Fruit fly (Drosophila melanogaster) whole organism, larva: Measurements from ENCODE around the gene CG9270.

Experiments used
- noc ChIP-seq: fragments of 200-800 bp; sonication (Bioruptor generic); optimal IDR thresholded peaks from 3 replicates; lab custom pipeline; 2019; ENCODE audit warnings: missing biosample characterization, mild to moderate bottlenecking, missing genetic modification characterization, moderate library complexity

Gene CG9270

DNA sequence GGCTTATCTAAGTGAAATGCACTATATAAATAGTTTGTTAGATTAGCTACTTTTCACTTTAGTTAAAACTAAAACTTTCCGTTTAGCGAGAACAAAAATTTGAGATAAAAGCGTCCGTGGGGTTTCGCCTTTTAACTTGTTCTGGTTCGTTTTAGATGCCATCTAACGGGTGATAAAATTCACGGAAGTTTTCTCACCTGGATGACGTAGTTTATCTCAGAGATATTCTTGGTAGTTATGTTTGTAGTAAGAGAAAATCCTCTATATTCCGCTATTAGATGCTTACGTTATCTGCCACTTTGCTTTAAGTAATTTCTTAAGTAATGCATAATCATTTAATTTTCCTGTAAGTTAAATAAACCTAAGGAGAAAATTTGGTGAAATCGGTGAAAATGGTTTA lies at the start of gene CG9270:
Gene CG9270, minus strand, starts transcription at position 101 of the 400 bp plus-strand sequence.
- no peak for TF ChIP-seq noc

DNA sequence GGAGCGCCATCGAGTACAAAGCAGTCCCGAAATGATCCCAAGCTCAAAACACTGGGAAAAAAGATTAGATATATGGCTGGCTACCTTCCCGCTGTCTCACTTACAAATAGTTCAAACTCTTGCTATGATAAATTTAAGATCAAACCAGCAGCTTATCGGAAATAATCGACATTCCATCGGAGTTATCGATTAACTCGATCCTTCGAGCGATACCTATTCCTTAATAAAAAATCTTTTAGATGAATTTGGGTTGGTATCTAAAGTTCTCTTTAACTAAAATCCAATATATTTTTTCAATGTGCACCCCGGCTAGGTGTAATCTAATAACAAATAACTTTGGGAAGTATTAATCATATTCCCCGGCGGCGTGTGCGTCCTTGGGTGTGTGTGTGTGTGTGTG lies 48.3 kb upstream of the CG9270 start:
- no peak for TF ChIP-seq noc

DNA sequence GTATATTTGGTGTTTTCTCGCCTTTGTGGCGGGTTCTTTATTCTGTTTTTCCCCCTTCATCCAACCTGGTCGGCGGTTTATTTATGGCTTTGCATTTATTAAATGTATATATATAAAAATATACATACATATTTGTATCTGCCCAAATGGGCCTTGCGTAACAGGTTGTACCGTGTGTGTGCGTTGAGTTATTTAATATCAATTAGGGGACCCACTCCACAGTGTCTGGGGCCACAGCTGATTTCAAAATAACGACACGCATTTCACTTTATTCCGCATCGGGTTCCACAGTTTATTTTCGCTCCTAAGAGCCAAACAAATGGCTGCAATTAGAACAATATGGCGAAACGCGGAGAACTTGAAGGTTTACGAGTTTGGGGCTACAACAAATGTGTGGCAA lies 41.7 kb upstream of the CG9270 start:
- TF ChIP-seq noc, result no peak

DNA sequence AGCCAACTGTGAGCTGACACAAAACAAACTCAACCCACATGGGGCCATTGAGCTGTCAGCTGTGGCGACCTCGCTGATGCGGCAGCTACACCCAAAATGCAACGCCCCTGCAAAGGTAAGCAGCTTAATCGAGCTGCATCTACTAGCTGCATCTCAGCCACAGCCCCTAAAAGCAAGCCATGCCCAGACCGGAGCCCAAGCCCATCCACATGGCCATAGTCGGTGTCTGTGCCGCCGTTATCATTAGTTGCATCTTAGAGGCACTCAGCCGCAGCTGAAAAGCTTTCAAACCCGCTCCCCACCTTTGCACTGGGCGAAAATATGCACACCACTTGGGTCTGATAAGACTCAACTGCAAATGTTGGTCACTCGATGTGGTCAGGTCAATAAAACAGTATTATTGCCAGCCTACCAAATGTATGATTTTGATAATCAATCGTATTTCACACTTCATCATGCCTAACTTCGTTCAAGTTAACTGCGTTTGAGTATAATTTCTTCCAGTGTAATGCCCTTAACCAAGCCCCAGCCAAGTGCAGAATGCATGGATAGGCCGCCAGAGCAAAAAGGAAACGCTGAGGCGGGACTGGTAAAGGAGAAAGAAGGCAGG lies 40.2 kb upstream of the CG9270 start:
- no peak for TF ChIP-seq noc

DNA sequence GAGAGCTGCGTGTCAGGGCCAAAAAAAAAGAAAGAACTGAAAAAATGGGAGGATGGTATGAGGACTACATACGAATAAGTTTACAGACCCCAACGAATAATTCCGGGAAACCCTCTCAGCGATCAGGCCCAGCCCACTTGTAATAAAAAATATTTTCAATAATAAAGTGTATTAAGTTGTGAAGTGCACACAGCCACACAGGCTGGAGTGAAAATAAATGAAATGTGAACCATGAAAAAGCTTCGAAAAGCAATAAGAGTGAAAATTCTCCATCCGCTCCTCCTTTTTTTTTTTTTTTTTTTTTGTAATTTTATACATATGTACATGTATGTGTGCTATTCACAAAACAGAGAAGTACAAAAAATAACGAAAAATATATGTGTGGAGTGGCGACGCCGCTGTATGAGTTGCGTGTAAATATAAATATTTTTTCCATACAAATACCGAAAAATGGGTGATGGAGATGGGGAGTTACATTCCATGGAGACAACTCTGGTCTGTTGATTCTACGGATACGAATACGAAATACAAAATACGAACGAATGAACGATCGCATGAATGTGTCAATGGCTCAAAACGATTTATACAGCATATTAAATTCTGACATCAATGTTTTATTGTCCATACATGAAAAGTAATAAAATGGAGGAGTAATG lies 37.9 kb upstream of the CG9270 start:
- TF ChIP-seq noc, result no peak

DNA sequence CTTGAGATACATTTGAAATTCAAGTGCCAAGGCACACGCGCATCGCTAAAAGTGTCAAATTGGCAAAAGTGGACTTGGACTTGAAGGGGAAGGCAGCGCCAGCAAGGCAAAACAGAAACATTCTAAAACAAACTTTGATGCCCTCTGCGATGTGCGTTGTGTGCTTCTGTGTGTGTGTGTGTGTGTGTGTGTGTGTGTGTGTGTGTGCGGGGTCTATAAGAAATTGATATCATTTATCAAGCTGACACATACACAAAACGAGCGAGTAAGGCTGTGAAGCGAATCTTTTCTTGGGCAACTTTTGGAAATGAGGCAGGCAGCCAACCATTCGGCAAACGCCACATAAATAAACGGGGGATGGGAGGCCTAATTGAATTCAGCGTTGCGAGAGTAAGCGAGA lies 36.9 kb upstream of the CG9270 start:
- no peak for TF ChIP-seq noc

DNA sequence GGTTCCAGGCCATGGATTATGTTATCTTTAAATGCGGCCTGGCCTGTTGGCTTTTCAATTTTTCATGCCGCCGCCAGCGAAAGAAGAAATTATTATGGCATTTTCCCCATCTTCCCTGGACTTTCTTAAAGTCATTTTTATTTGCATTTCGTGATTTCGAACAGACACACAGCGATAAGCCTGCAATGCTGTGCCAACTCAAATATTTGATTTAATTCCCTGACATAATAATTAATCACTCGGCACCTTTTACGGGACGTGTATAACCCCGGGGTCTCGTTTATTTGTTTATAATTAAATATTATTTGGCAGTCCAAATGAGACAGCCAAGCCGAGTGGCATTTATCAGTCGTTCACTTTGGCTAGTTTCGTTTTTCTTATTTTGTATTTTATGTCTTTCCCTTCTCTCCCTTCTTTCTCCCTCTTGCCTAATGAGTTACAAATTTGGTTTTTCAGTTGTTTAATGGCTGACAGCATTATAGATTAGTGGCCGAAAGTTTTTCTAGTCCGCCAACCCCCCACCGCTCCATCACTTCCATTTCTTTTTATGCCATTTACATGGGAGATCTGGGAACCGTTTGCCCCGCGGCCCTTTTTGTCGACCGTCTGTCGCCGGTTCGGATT lies 35.9 kb upstream of the CG9270 start:
- TF ChIP-seq noc, result no peak

DNA sequence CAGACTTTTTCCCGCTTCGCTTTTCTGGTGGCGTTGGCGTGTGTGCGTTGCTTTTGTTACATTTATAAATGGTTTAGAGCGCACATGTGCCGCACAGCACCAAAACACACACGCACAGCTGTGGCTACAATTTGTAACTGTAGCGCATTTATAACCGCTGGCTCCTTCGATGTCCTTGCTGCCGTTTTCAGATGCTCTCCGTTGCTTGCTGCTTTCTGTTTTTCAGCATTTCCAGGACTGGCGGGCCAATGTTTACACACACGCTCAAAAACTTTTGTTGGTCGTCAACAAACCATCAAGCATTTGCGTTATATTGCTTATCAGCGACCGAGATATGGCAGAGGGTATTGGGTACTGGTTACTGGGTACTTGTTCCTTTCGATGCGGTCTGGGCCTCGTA lies 34.8 kb upstream of the CG9270 start:
- TF ChIP-seq noc, result no peak

DNA sequence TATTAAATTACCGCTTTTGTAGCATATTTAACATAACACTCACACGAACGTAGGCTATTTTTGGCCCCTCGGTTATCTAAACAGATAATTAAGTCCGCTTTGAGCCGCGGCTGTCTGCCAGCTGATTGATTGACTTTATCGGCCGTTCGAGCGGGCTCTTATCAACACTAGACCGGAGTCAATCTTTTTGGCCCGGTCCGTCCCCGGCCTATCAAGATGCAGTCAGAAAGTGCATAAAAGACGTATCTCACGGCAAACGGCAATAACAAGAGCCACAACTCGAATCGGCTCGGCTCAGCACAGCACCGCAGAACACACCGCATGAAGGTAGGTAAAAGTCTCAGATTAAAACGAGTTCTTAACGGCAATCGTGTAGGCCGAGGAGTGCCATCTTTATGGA lies 31.1 kb upstream of the CG9270 start:
- TF ChIP-seq noc, result no peak

DNA sequence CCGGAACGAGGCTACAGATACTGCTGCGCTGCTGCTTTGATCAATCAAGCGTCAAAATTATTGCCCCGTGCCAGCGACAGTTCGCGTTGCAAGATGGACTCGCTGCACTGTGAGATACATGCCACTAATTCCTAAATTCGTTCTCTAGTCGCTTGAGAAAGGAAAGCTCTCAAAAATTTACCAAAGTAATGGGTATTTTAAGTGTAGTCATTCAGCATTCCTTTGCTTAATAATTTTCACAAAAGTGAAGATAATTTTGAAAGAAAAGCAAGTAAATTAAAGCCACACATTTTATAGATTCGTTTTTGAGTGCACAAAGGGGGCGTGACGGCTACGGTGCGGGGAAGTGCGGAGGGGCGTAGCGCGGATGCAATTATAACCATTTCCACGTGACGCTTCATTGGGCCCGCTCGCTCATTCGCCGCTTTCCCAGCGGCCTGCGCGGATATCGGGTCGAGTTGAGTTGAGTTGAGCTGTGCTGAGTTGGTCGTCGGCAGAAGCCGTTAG lies 26.2 kb upstream of the CG9270 start:
- TF ChIP-seq noc, result no peak

DNA sequence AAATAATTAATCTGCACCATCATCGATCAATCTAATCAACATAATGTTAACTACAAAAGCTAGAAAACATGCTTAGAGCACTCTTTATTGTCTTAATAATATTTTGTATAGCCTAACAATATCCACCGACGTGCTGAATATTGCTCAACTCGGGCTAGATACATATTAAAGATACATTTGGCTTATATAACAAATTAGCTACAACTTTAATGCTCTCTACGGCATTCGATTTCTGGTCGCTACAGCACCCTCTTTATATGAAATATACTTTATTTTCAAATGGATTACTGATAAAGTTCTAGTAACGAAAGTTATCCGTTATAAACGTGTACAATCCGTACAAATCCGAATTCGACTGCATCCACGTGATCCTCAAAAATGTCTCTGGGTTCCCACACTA lies 24.1 kb upstream of the CG9270 start:
- no peak for TF ChIP-seq noc

DNA sequence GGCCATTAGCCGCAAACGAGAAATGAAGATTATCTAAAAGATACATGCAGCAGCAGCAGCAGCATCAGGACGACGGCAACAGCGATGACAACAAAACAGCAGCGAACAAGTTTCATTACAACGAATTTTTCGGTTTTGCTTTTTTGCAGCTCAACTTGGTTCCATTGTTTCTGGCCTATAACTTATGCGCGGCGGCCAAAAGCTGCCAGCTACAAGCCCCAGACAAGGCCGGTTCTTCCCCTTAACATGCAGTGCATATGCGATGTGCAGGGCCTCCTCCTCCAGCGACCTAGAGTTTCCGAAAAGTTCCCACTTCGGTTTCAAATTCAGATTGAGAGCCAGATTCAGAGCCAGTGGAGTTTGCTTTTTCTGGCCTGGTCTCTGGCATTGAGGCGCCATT lies 23.4 kb upstream of the CG9270 start:
- TF ChIP-seq noc, result no peak

DNA sequence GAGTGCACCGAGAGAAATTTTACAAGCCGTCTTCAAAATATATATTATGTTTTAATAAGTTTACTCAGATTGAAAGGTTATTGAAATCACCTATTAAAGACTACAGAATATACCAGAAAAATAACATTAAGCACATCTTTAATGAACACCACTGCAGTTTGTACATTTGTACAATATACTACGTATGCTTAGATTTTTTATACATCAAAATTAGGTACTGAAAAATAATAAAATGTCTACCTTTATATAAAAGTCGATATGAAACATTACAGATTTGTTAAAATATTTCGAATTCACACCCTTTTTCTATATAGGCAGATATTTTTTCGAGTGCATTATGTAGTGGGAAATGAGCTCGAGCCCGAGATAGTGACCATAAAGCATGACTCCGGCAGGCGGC lies 22.9 kb upstream of the CG9270 start:
- TF ChIP-seq noc, result no peak

DNA sequence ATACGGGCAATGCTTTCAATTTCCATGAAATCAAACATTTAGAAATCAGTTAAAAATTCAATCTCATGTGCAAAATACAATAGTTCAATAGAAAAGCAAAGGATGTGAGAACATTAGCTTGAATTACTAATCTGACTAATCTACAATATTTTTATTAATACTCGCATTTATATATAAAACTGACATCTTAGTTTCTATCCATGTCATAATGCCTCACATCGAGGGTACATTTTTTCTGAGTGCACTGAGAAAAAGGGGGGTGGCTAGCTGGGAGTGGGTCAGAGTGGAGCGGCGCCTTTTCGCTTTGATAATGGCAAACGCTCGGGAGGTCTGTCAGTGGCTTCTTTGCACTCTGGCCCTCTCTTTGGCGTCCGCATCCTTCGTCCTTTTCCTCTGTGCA lies 17.4 kb upstream of the CG9270 start:
- no peak for TF ChIP-seq noc

DNA sequence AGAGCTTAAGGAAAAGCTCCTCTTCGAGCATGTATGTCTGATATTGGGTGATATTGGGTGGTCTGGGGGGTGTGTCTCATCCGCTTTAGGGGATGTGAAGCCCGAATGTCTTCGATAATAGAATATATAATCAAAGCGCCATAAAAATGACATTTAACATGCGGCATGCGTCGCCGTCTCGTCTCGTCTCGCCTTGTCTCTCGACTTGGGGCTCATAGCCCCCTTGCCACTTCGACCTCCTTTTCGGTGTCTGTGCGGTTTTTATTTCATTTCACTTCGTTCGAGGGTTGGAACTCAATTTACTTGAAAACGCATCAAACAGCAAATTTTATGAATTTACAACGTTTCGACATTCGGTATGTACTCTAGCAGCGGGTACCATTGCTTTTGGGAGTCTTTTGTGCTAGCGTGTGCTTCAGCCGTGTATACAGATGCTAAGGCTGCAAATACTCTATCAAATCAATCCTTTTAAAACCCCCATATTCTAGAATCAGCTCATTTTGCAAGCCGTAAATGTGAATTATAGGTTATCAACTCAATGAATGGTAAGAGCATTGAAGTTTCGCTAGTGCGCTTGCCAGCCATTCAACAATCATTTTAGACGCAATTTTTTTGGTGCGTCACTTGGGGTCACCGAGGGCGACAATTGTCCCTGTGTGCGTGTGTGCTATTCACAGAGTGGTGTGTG lies 16.7 kb upstream of the CG9270 start:
- no peak for TF ChIP-seq noc

DNA sequence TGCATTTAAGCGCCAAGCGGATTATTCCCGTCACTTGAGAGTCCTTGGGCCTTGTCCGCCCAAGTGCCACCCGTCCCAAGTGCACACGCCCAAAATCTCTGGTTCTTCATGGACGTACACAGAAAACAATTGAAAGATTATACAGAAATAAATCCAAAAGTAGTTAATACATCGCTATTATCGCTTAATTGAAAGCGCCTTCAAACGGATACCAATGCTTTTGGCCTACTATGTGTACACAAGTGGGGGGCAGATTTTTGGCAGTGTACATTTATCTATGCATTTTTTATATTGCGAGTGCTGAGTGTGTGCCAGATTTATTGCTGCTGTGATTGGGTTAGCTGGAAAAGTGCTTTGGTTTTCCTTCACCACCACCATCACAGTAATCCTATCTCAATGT lies 14.7 kb upstream of the CG9270 start:
- TF ChIP-seq noc, result no peak

DNA sequence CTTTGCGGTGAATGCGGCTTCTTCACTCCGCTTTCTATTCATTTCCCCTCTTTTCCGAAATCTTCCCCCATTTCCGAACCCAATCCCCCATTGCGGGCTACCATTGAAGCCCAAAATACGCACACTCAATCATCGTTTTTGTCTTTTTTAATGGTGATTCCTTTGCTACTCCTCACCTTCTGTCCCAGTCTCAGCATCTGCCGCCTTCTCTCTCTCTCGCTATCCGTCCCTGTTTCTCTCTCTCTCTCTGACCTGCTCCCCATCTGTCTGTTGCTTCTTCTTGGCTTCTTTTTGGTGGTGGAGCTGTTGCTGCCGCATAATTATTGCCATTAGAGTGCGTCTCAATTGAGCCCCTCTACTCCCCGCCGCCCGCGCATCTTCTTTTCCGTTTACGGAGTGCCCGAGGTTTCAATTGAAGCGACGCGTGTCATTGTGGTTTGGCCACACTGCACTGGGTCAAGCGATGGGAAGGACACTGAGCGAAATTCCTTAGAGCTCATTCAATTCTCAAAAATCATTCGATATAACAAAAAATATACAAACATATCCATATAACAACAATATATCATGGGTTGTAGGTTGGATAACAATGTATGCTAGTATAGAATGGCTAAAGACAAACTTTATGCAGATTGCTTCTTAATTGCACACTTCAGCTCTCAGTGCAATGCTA lies 11.1 kb upstream of the CG9270 start:
- TF ChIP-seq noc, result no peak
